Worm (Caenorhabditis elegans) whole organism, late embryonic: ENCODE data around the gene T25B9.2.

Experiments used
- F13H6.1 ChIP-seq: sonication (generic microtip); optimal IDR thresholded peaks from 2 replicates; lab custom pipeline; 2016; ENCODE audit warnings: missing genetic modification characterization, missing compliant biosample characterization
- ahr-1 ChIP-seq: sonication (generic microtip); optimal IDR thresholded peaks from 2 replicates; lab custom pipeline; 2016; ENCODE audit warnings: missing genetic modification characterization, missing compliant biosample characterization
- ama-1 ChIP-seq: fragments of 150-350 bp; optimal IDR thresholded peaks from 2 replicates; lab custom pipeline; 2014
- ceh-14 ChIP-seq: sonication (generic microtip); optimal IDR thresholded peaks from 2 replicates; lab custom pipeline; 2016; ENCODE audit warnings: missing genotype, missing genetic modification characterization, missing compliant biosample characterization
- ceh-18 ChIP-seq: sonication (generic microtip); optimal IDR thresholded peaks from 2 replicates; lab custom pipeline; 2016; ENCODE audit warnings: missing genetic modification characterization, missing compliant biosample characterization
- ceh-24 ChIP-seq: sonication (generic microtip); optimal IDR thresholded peaks from 2 replicates; lab custom pipeline; 2016; ENCODE audit warnings: mild to moderate bottlenecking, missing genetic modification characterization, missing compliant biosample characterization
- eyg-1 ChIP-seq: sonication (generic microtip); optimal IDR thresholded peaks from 2 replicates; lab custom pipeline; 2016; ENCODE audit warnings: missing genotype, missing genetic modification characterization, missing compliant biosample characterization
- fkh-10 ChIP-seq: fragments of 150-350 bp; optimal IDR thresholded peaks from 2 replicates; lab custom pipeline; 2014; ENCODE audit warnings: missing biosample characterization, missing genetic modification reagents, missing genetic modification characterization
- hlh-8 ChIP-seq: sonication (generic microtip); optimal IDR thresholded peaks from 2 replicates; lab custom pipeline; 2016; ENCODE audit warnings: missing genotype, missing genetic modification characterization, missing compliant biosample characterization
- pha-4 ChIP-seq: fragments of 150-350 bp; optimal IDR thresholded peaks from 2 replicates; lab custom pipeline; 2018; ENCODE audit warnings: missing biosample characterization, missing genetic modification reagents, missing genetic modification characterization
- pqm-1 ChIP-seq: sonication (generic microtip); optimal IDR thresholded peaks from 2 replicates; lab custom pipeline; 2016; ENCODE audit warnings: missing genetic modification characterization, missing compliant biosample characterization

DNA sequence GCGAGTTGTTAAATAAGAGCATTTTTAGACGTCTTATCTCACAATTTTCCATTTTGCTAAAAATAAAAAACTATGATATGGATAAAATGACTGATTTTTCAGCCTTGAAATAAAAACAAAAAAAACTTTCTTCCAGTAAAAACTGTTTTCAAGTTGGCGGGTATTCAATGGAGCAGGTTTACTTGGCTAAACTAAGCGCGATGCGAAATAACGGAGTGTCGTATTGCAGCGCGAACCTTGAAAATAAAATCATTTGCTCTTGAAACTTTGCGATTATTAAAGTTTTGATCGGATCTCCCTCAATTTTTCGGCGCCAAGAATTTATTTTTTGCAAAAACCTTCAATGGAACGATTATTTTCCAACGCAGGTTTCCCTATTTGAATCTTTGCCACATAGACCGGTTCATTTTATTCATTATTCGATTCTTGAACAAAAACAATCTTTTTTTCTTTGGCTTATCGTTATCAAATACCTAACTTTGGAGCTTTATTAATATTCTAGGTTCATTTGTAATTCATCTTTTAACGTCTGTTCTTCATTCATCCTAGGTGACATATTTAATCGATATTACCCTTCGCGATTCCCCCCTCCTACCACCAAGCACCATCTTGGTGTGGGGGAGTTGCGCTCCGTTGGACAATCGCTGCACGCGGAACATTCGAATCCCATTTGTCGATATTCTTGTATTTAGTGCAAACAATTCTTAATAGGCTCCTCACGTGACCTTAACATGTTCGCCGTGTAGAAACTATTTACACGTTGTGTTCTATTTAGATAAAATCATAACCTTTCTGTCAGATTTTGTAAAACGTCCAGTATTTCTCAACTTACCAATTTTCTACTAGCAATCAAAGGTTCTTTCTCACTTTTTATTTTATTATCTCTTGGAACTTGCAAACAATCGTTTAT is 16.9 kb downstream of the T25B9.2 start, which contains the start of the genes orc-5 and cyb-1:
- TF ChIP-seq ceh-14 (tag; lab: Kevin White, UChicago) (no peak), ahr-1 (tag; lab: Kevin White, UChicago) (no peak), ama-1 (lab: Kevin White, UChicago) (no peak), eyg-1 (tag; lab: Kevin White, UChicago) (no peak), pha-4 (tag; lab: Kevin White, UChicago) (no peak), fkh-10 (GFP tag; lab: Kevin White, UChicago) (no peak), hlh-8 (tag; lab: Kevin White, UChicago) (no peak), F13H6.1 (no peak), pqm-1 (tag; lab: Kevin White, UChicago) (no peak), ceh-18 (no peak), ceh-24 (no peak)
